Worm (Caenorhabditis elegans): ENCODE data around the gene rpl-11.1.

Gene rpl-11.1

ce11 chrV:3611654-3612053, 25.8 kb upstream of the rpl-11.1 start, which contains the start of gene T22F3.10:
Gene T22F3.10, minus strand, starts transcription at chrV:3611754.
- TF ChIP-seq arid-1 (GFP tag; conservative IDR thresholded peaks at IDR 0.05) (no peak), ceh-20 (GFP tag; IDR thresholded peaks at IDR 0.05) (no peak), tag-97 (GFP tag; IDR thresholded peaks at IDR 0.05) (no peak), ztf-7 (tag; optimal IDR thresholded peaks at IDR 0.05) (no peak), ceh-32 (tag; optimal IDR thresholded peaks at IDR 0.05; ENCODE audit: poor library complexity) (no peak), dmd-9 (GFP tag; IDR thresholded peaks at IDR 0.05) (no peak), madf-5 (GFP tag; IDR thresholded peaks at IDR 0.05) (no peak), unc-130 (GFP tag; optimal IDR thresholded peaks at IDR 0.05) (no peak), mdl-1 (tag; optimal IDR thresholded peaks at IDR 0.05) (no peak)

ce11 chrV:3610709-3611108, 24.8 kb upstream of the rpl-11.1 start:
- TF ChIP-seq nhr-28 (tag; optimal IDR thresholded peaks at IDR 0.05) (peak; percentile 93), dmd-6 (GFP tag; IDR thresholded peaks at IDR 0.05) (peak; percentile 64), nhr-76 (tag; optimal IDR thresholded peaks at IDR 0.05) (no peak), mxl-3 (GFP tag; optimal IDR thresholded peaks at IDR 0.05) (peak; percentile 81), hlh-30 (tag; optimal IDR thresholded peaks at IDR 0.05; ENCODE audit: insufficient read depth) (peak; percentile 35), mdl-1 (tag; optimal IDR thresholded peaks at IDR 0.05) (peak in 1 of 2 experiments; percentile 40)

DNA sequence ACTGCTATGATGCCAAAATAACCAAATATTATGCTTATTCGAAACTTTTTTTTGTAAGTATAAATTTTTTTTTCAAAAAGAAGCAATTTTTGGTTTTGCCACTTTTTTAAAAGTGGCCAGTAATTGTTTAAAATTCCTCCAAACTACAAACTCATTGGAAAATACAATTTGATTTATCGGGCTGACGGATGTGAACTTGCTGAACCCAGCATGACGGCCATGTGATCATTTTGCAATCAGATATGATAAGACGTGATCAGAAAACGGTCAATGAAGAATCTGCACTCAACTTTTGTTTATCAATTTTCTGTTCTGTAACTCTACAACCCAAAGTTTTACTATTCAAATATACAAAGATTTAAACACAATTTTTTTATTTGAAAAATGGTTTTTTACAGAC, 20.5 kb upstream of the rpl-11.1 start:
- TF ChIP-seq hlh-30 (tag; optimal IDR thresholded peaks at IDR 0.05; ENCODE audit: insufficient read depth) (peak; percentile 7), nhr-28 (tag; optimal IDR thresholded peaks at IDR 0.05) (peak; percentile 80), dmd-6 (GFP tag; IDR thresholded peaks at IDR 0.05) (no peak; the same call in 1 of the 2 replicates)

ce11 chrV:3605325-3605724, 19.5 kb upstream of the rpl-11.1 start, which contains the start of gene T22F3.8:
Gene T22F3.8, minus strand, starts transcription at chrV:3605425.
- no peak for TF ChIP-seq R02D3.7 (tag; optimal IDR thresholded peaks at IDR 0.05)
- TF ChIP-seq nhr-102 (tag; optimal IDR thresholded peaks at IDR 0.05): no peak
- no peak for TF ChIP-seq attf-4 (tag; optimal IDR thresholded peaks at IDR 0.05)
- no peak for TF ChIP-seq ceh-32 (tag; optimal IDR thresholded peaks at IDR 0.05; ENCODE audit: poor library complexity)
- no peak for TF ChIP-seq madf-5 (GFP tag; IDR thresholded peaks at IDR 0.05)
- TF ChIP-seq Y105C5A.15 (GFP tag; IDR thresholded peaks at IDR 0.05): no peak
- TF ChIP-seq lin-38 (GFP tag; IDR thresholded peaks at IDR 0.05): no peak
- no peak for TF ChIP-seq zip-2 (tag; optimal IDR thresholded peaks at IDR 0.05)
- no peak for TF ChIP-seq spr-1 (tag; optimal IDR thresholded peaks at IDR 0.05)
- no peak for TF ChIP-seq hlh-30 (tag; optimal IDR thresholded peaks at IDR 0.05; ENCODE audit: insufficient read depth)
- TF ChIP-seq F26F4.8 (GFP tag; conservative IDR thresholded peaks at IDR 0.05): no peak
- no peak for TF ChIP-seq lin-1 (GFP tag; IDR thresholded peaks at IDR 0.05)
- TF ChIP-seq arid-1 (GFP tag; conservative IDR thresholded peaks at IDR 0.05): no peak

- TF ChIP-seq set-16 (GFP tag; IDR thresholded peaks at IDR 0.05): no peak
- no peak for TF ChIP-seq cey-2 (tag; optimal IDR thresholded peaks at IDR 0.05; ENCODE audit: borderline replicate concordance, insufficient read depth)
- TF ChIP-seq zag-1 (tag; optimal IDR thresholded peaks at IDR 0.05): no peak
- TF ChIP-seq mxl-3 (GFP tag; optimal IDR thresholded peaks at IDR 0.05): no peak
- TF ChIP-seq lin-29 (GFP tag; IDR thresholded peaks at IDR 0.05): no peak
- no peak for TF ChIP-seq zfp-2 (tag; optimal IDR thresholded peaks at IDR 0.05)
- TF ChIP-seq lin-38 (GFP tag; IDR thresholded peaks at IDR 0.05): no peak
- no peak for TF ChIP-seq unc-39 (tag; optimal IDR thresholded peaks at IDR 0.05)
- no peak for TF ChIP-seq fos-1 (tag; optimal IDR thresholded peaks at IDR 0.05)
- no peak for TF ChIP-seq aly-2 (tag; optimal IDR thresholded peaks at IDR 0.05)
- no peak for TF ChIP-seq ceh-32 (tag; optimal IDR thresholded peaks at IDR 0.05; ENCODE audit: poor library complexity)
- no peak for TF ChIP-seq Y105C5A.15 (GFP tag; IDR thresholded peaks at IDR 0.05)
- no peak for TF ChIP-seq mep-1 (tag; optimal IDR thresholded peaks at IDR 0.05)
- TF ChIP-seq unc-62 (GFP tag; optimal IDR thresholded peaks at IDR 0.05 in 1 of 2): no peak
- TF ChIP-seq unc-62 (tag; optimal IDR thresholded peaks at IDR 0.05): no peak
- TF ChIP-seq Y5F2A.4 (GFP tag; optimal IDR thresholded peaks at IDR 0.05): no peak
Measured at ce11 chrV:3600570-3600969, 14.7 kb upstream of the rpl-11.1 start, which contains the start of gene T22F3.7. Gene T22F3.7, minus strand, starts transcription at chrV:3600670.
